Fruit fly (Drosophila melanogaster) whole organism: ENCODE data around the gene CG1986.

Source experiments
- CG8478 ChIP-seq: fragments of >200 bp; optimal IDR thresholded peaks from 2 replicates; lab custom pipeline; 2018; ENCODE audit warnings: inconsistent platforms
- Dll ChIP-seq: fragments of >200 bp; optimal IDR thresholded peaks from 2 replicates; lab custom pipeline; 2017
- EcR ChIP-seq, 2 experiments: fragments of >200 bp; optimal IDR thresholded peaks; 2 replicates each; lab custom pipeline; 2017; ENCODE audit warnings: missing biosample characterization in 2 of 2, missing genetic modification characterization in 2 of 2, missing genetic modification reagents in 2 of 2
- psq ChIP-seq: fragments of >200 bp; optimal IDR thresholded peaks from 2 replicates; lab custom pipeline; 2017

- TF ChIP-seq psq (lab: Kevin White, UChicago) (no peak), CG8478 (lab: Kevin White, UChicago) (no peak), Dll (no peak), EcR (GFP tag; optimal IDR thresholded peaks at IDR 0.05; lab: Kevin White, UChicago) (no peak)
These were observed 42.2 kb downstream of the CG1986 start, which contains the start of gene CG45060 for dm6 chrX:9868510-9869248.
